Fruit fly (Drosophila melanogaster): ENCODE results near the gene CG17122.
A peak's percentile ranks its signal among the peaks of the same experiment; 100 is the strongest.

The CG17122 gene

dm6 chr3L:20226153-20226552 lies 49.0 kb downstream of the CG17122 start (continued):
- TF ChIP-seq CoRest (tag; optimal IDR thresholded peaks at IDR 0.05), result peak; percentile 38
- TF ChIP-seq CG17568 (GFP tag; optimal IDR thresholded peaks at IDR 0.05), result no peak
- TF ChIP-seq amos (GFP tag; IDR thresholded peaks at IDR 0.05; ENCODE audit: partially characterized antibody), result peak; percentile 12; the same call in 1 of the 2 replicates
- peak; percentile 42 for TF ChIP-seq YL-1 (GFP tag; optimal IDR thresholded peaks at IDR 0.05)
- no peak for TF ChIP-seq CG13424 (tag; optimal IDR thresholded peaks at IDR 0.05)
- no peak for TF ChIP-seq sug (tag; optimal IDR thresholded peaks at IDR 0.05)
- TF ChIP-seq shn (GFP tag; optimal IDR thresholded peaks at IDR 0.05), result no peak
- TF ChIP-seq CG16863 (GFP tag; optimal IDR thresholded peaks at IDR 0.05), result no peak
- TF ChIP-seq zen (tag; optimal IDR thresholded peaks at IDR 0.05), result peak; percentile 46
- no peak for TF ChIP-seq Gsc (GFP tag; IDR thresholded peaks at IDR 0.05)
- no peak for TF ChIP-seq ap (GFP tag; IDR thresholded peaks at IDR 0.05)
- TF ChIP-seq gce (GFP tag; IDR thresholded peaks at IDR 0.05), result no peak
- no peak for TF ChIP-seq MTF-1 (GFP tag; optimal IDR thresholded peaks at IDR 0.05; ENCODE audit: borderline replicate concordance)
- no peak for TF ChIP-seq Hmr (GFP tag; optimal IDR thresholded peaks at IDR 0.05)
- TF ChIP-seq vfl (GFP tag; optimal IDR thresholded peaks at IDR 0.05), result no peak
- TF ChIP-seq CG6683 (GFP tag; optimal IDR thresholded peaks at IDR 0.05), result no peak
- TF ChIP-seq grn (GFP tag; optimal IDR thresholded peaks at IDR 0.05), result no peak
- TF ChIP-seq Taf1 (GFP tag; IDR thresholded peaks at IDR 0.05), result no peak
- TF ChIP-seq CG14860 (GFP tag; IDR thresholded peaks at IDR 0.05; ENCODE audit: partially characterized antibody), result 0 out of 3 replicates have a peak, but pooled peaks have one; percentile 22
- no peak for TF ChIP-seq CG32772 (GFP tag; IDR thresholded peaks at IDR 0.05)
- no peak for TF ChIP-seq hbn (GFP tag; IDR thresholded peaks at IDR 0.05; ENCODE audit: partially characterized antibody)
- no peak for TF ChIP-seq Mad (GFP tag; optimal IDR thresholded peaks at IDR 0.05)
- peak; percentile 23 for TF ChIP-seq hkb (optimal IDR thresholded peaks at IDR 0.05)
- no peak for TF ChIP-seq hkb (GFP tag; IDR thresholded peaks at IDR 0.05)
- peak; percentile 36 for TF ChIP-seq Lhr (GFP tag; optimal IDR thresholded peaks at IDR 0.05)
- TF ChIP-seq trem (tag; optimal IDR thresholded peaks at IDR 0.05), result peak; percentile 69
- TF ChIP-seq CG8924 (tag; optimal IDR thresholded peaks at IDR 0.05), result peak; percentile 25
- no peak for TF ChIP-seq CG9727 (GFP tag; optimal IDR thresholded peaks at IDR 0.05)
- TF ChIP-seq CG6689 (GFP tag; IDR thresholded peaks at IDR 0.05), result no peak
- TF ChIP-seq CG2129 (GFP tag; IDR thresholded peaks at IDR 0.05; ENCODE audit: partially characterized antibody), result no peak
- TF ChIP-seq danr (GFP tag; IDR thresholded peaks at IDR 0.05), result no peak
- no peak for TF ChIP-seq CG31441 (GFP tag; IDR thresholded peaks at IDR 0.05)
- TF ChIP-seq mld (GFP tag; IDR thresholded peaks at IDR 0.05; ENCODE audit: partially characterized antibody), result no peak
- TF ChIP-seq Ptx1 (GFP tag; IDR thresholded peaks at IDR 0.05), result no peak
- no peak for TF ChIP-seq Eip74EF (GFP tag; optimal IDR thresholded peaks at IDR 0.05)
- TF ChIP-seq Xrp1 (GFP tag; IDR thresholded peaks at IDR 0.05), result no peak
- no peak for TF ChIP-seq CG2120 (GFP tag; optimal IDR thresholded peaks at IDR 0.05)
- peak; percentile 63 for TF ChIP-seq Elba2 (GFP tag; optimal IDR thresholded peaks at IDR 0.05)
- no peak for TF ChIP-seq CG6854 (GFP tag; optimal IDR thresholded peaks at IDR 0.05)
- no peak for TF ChIP-seq tll (GFP tag; optimal IDR thresholded peaks at IDR 0.05)
- TF ChIP-seq CG9797 (GFP tag; optimal IDR thresholded peaks at IDR 0.05), result peak; percentile 81
- TF ChIP-seq CG7357 (GFP tag; IDR thresholded peaks at IDR 0.05), result no peak
- TF ChIP-seq Dek (tag; optimal IDR thresholded peaks at IDR 0.05), result no peak
- TF ChIP-seq HmgZ (tag; optimal IDR thresholded peaks at IDR 0.05), result no peak
- TF ChIP-seq CG3281 (GFP tag; optimal IDR thresholded peaks at IDR 0.05), result no peak
- peak; percentile 58 for TF ChIP-seq Dref (GFP tag; IDR thresholded peaks at IDR 0.05)
- no peak for TF ChIP-seq unpg (GFP tag; optimal IDR thresholded peaks at IDR 0.05)
- TF ChIP-seq CG18011 (GFP tag; optimal IDR thresholded peaks at IDR 0.05), result no peak
- no peak for TF ChIP-seq lola (GFP tag; optimal IDR thresholded peaks at IDR 0.05)
- TF ChIP-seq CG2712 (tag; optimal IDR thresholded peaks at IDR 0.05), result peak; percentile 29

Measured in whole organism, embryonic.